Worm (Caenorhabditis elegans) whole organism, L2 larva: Measurements from ENCODE around the gene C45H4.14.
A peak's percentile ranks its signal among the peaks of the same experiment; 100 is the strongest.

Experiments used
- C34F6.9 ChIP-seq: fragments of 150-350 bp; optimal IDR thresholded peaks from 2 replicates; lab custom pipeline; 2014; ENCODE audit warnings: missing biosample characterization, missing genetic modification characterization
- R02D3.7 ChIP-seq: fragments of 150-350 bp; optimal IDR thresholded peaks from 2 replicates; lab custom pipeline; 2014; ENCODE audit warnings: missing biosample characterization, missing genetic modification characterization
- Y55F3AM.14 ChIP-seq: fragments of 200-800 bp; sonication (Bioruptor generic); optimal IDR thresholded peaks from 2 replicates; lab custom pipeline; 2018; ENCODE audit warnings: mild to moderate bottlenecking, missing genetic modification characterization, missing compliant biosample characterization
- aly-2 ChIP-seq: fragments of 150-350 bp; optimal IDR thresholded peaks from 2 replicates; lab custom pipeline; 2014; ENCODE audit warnings: missing biosample characterization, missing genetic modification characterization
- crh-2 ChIP-seq: sonication (generic microtip); optimal IDR thresholded peaks from 2 replicates; lab custom pipeline; 2017; ENCODE audit warnings: missing biosample characterization, missing genetic modification characterization
- elt-1 ChIP-seq: fragments of 150-350 bp; optimal IDR thresholded peaks from 2 replicates; lab custom pipeline; 2014; ENCODE audit warnings: missing biosample characterization, missing genetic modification characterization
- elt-3 ChIP-seq: sonication (generic microtip); optimal IDR thresholded peaks from 2 replicates; lab custom pipeline; 2017; ENCODE audit warnings: missing biosample characterization, missing genetic modification characterization
- fos-1 ChIP-seq: fragments of 150-350 bp; optimal IDR thresholded peaks from 2 replicates; lab custom pipeline; 2014; ENCODE audit warnings: missing biosample characterization, missing genetic modification characterization
- gmeb-1 ChIP-seq: fragments of 150-350 bp; optimal IDR thresholded peaks from 2 replicates; lab custom pipeline; 2014; ENCODE audit warnings: missing biosample characterization, missing genetic modification characterization
- lsy-2 ChIP-seq, 2 experiments: fragments of 150-350 bp in 1 of 2; sonication (generic microtip) in 1 of 2; optimal IDR thresholded peaks; 2 replicates each; lab custom pipeline; 2014 to 2017; ENCODE audit warnings: missing biosample characterization in 2 of 2, missing genetic modification characterization in 2 of 2
- mab-5 ChIP-seq: fragments of 150-350 bp; optimal IDR thresholded peaks from 2 replicates; lab custom pipeline; 2014; ENCODE audit warnings: missing biosample characterization, missing genetic modification characterization
- mdl-1 ChIP-seq, 2 experiments: fragments of 150-350 bp in 1 of 2; sonication (generic microtip) in 1 of 2; optimal IDR thresholded peaks; 2 replicates each; lab custom pipeline; 2017; ENCODE audit warnings: missing biosample characterization in 2 of 2, missing genetic modification characterization in 2 of 2
- nhr-10 ChIP-seq: sonication (generic microtip); optimal IDR thresholded peaks from 2 replicates; lab custom pipeline; 2017; ENCODE audit warnings: missing biosample characterization, missing genetic modification characterization
- nhr-12 ChIP-seq: fragments of 150-350 bp; optimal IDR thresholded peaks from 2 replicates; lab custom pipeline; 2014; ENCODE audit warnings: missing biosample characterization, missing genetic modification characterization
- nhr-129 ChIP-seq: fragments of 150-350 bp; optimal IDR thresholded peaks from 2 replicates; lab custom pipeline; 2014; ENCODE audit warnings: missing biosample characterization, missing genetic modification characterization
- nhr-6 ChIP-seq: fragments of 150-350 bp; optimal IDR thresholded peaks from 2 replicates; lab custom pipeline; 2014; ENCODE audit warnings: missing biosample characterization, missing genetic modification characterization
- sem-4 ChIP-seq: fragments of 150-350 bp; optimal IDR thresholded peaks from 2 replicates; lab custom pipeline; 2014; ENCODE audit warnings: missing biosample characterization, missing genetic modification reagents, missing genetic modification characterization
- sma-9 ChIP-seq, 2 experiments: fragments of 150-350 bp in 1 of 2; sonication (generic microtip) in 1 of 2; optimal IDR thresholded peaks; 2 replicates each; lab custom pipeline; 2014 to 2016; ENCODE audit warnings: missing genetic modification characterization in 2 of 2, mild to moderate bottlenecking in 1 of 2, missing biosample characterization in 1 of 2, missing compliant biosample characterization in 1 of 2, missing genetic modification reagents in 1 of 2, moderate library complexity in 1 of 2
- unc-55 ChIP-seq: fragments of 150-350 bp; sonication (generic microtip); optimal IDR thresholded peaks from 3 replicates; lab custom pipeline; 2014; ENCODE audit warnings: missing biosample characterization, missing genetic modification reagents, missing genetic modification characterization
- ztf-4 ChIP-seq: fragments of 150-350 bp; optimal IDR thresholded peaks from 2 replicates; lab custom pipeline; 2014; ENCODE audit warnings: missing biosample characterization, missing genetic modification characterization

C45H4.14 gene

DNA sequence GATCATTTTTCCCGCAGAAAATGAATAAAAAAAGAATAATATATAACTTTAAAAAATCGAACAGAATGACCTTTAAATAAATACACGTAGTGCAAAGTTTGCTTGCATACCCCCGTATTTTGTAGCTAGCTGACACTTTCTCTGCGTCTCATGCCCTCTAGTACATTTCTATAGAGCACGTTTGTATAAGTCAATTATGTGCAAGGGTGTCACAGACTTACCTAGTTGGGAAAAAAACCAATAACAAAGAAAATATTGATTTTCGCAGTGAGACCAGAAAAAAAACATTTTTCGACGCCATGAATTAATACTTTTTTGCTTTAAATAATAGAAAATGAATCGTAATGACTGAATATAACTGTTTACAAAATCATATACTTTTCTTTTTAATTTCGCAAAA, 49.9 kb downstream of the C45H4.14 start, which contains the start of gene ckb-4:
Gene ckb-4 (minus strand): TSS at position 140 of the 400 bp plus-strand sequence.
- no peak for TF ChIP-seq nhr-6 (tag; lab: Kevin White, UChicago)
- no peak for TF ChIP-seq mdl-1 (tag; optimal IDR thresholded peaks at IDR 0.05; lab: Kevin White, UChicago)
- no peak for TF ChIP-seq sem-4 (tag; lab: Kevin White, UChicago)
- no peak for TF ChIP-seq elt-1 (tag; lab: Kevin White, UChicago)
- no peak for TF ChIP-seq aly-2 (tag; lab: Kevin White, UChicago)
- TF ChIP-seq elt-3, result no peak
- TF ChIP-seq nhr-10, result no peak
- TF ChIP-seq Y55F3AM.14 (GFP tag; lab: Kevin White, UChicago), result no peak
- no peak for TF ChIP-seq mab-5 (tag; lab: Kevin White, UChicago)
- peak; percentile 46 for TF ChIP-seq sma-9 (GFP tag; optimal IDR thresholded peaks at IDR 0.05; lab: Kevin White, UChicago)
- TF ChIP-seq sma-9 (tag; optimal IDR thresholded peaks at IDR 0.05; lab: Kevin White, UChicago), result no peak
- TF ChIP-seq R02D3.7, result no peak
- TF ChIP-seq ztf-4 (tag; lab: Kevin White, UChicago), result no peak
- peak; percentile 4 for TF ChIP-seq gmeb-1 (tag; lab: Kevin White, UChicago)
- TF ChIP-seq C34F6.9 (tag; lab: Kevin White, UChicago), result peak; percentile 71
- no peak for TF ChIP-seq nhr-12 (tag; lab: Kevin White, UChicago)
- TF ChIP-seq fos-1 (tag; lab: Kevin White, UChicago), result peak; percentile 36
- TF ChIP-seq lsy-2 (tag; optimal IDR thresholded peaks at IDR 0.05; lab: Kevin White, UChicago), result no peak
- peak; percentile 31 for TF ChIP-seq unc-55
- peak; percentile 47 for TF ChIP-seq nhr-129 (tag; lab: Kevin White, UChicago)
- TF ChIP-seq crh-2 (tag; lab: Kevin White, UChicago), result peak; percentile 29
